Worm (Caenorhabditis elegans) whole organism, L3 larva: Measurements from ENCODE around the gene K06A4.10.

Source experiments
- ceh-28 ChIP-seq: fragments of 150-350 bp; optimal IDR thresholded peaks from 2 replicates; lab custom pipeline; 2014; ENCODE audit warnings: missing biosample characterization, missing genetic modification reagents, missing genetic modification characterization
- hmg-11 ChIP-seq: sonication (generic microtip); optimal IDR thresholded peaks from 2 replicates; lab custom pipeline; 2016; ENCODE audit warnings: missing genetic modification characterization, missing compliant biosample characterization
- nhr-23 ChIP-seq: fragments of 150-350 bp; optimal IDR thresholded peaks from 2 replicates; lab custom pipeline; 2014; ENCODE audit warnings: missing biosample characterization, missing genetic modification reagents, missing genetic modification characterization
- nhr-77 ChIP-seq: fragments of 150-350 bp; optimal IDR thresholded peaks from 2 replicates; lab custom pipeline; 2014; ENCODE audit warnings: missing biosample characterization, missing genetic modification characterization
- pha-4 ChIP-seq: fragments of 150-350 bp; optimal IDR thresholded peaks from 2 replicates; lab custom pipeline; 2014; ENCODE audit warnings: missing biosample characterization, missing genetic modification reagents, missing genetic modification characterization

DNA sequence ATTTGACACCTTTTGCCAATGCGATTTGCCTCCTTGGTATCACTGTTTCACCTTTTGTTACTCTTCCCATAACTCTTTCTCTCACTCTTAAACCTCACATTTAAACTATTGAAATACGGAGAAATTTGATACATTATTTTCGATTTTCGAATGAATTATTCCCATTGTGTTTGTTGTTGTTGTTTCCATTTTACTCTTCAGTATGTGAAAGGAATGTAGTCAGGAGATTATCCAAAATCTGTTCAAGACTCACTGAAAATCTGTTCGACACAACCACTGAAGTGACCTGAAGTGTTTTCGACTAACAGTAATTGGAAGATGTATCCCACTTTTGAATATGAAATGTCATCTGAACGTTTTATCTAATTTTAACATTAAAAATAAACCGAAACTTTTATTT lies 48.6 kb downstream of the K06A4.10 start:
- TF ChIP-seq ceh-28 (tag; lab: Kevin White, UChicago) (no peak), pha-4 (tag; lab: Kevin White, UChicago) (no peak), nhr-23 (tag; lab: Kevin White, UChicago) (no peak), nhr-77 (tag; lab: Kevin White, UChicago) (no peak), hmg-11 (tag; lab: Kevin White, UChicago) (no peak)
